Worm (Caenorhabditis elegans): Measurements from ENCODE around the gene F13A2.1.

DNA sequence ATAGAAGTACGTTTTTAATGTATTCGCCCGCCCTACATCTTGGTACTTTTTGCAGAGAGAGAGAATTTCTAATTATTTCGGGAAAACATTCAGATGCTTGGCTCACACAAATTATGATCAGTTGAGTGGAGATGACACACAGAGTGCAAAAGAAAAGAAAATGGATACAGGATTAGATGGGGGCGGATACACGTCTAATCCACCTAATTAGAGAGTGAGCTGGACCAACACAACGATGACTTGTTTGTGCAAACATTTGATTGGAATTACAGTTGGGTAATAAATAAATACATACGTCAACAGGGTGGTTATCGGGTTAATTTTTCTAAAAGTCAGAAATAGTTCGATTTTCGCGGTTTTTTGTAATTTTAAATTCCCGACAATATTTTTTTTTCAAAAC, 23.1 kb downstream of the F13A2.1 start:
- TF ChIP-seq efl-1 (GFP tag; optimal IDR thresholded peaks at IDR 0.05): no peak
- TF ChIP-seq egrh-3 (GFP tag; IDR thresholded peaks at IDR 0.05): no peak
- TF ChIP-seq zim-3 (tag; optimal IDR thresholded peaks at IDR 0.05): no peak
- no peak for TF ChIP-seq sea-2 (GFP tag; IDR thresholded peaks at IDR 0.05)
- TF ChIP-seq ceh-79 (tag; optimal IDR thresholded peaks at IDR 0.05): no peak
- no peak for TF ChIP-seq atf-7 (tag; optimal IDR thresholded peaks at IDR 0.05)
- TF ChIP-seq ama-1 (optimal IDR thresholded peaks at IDR 0.05): no peak
- TF ChIP-seq ama-1 (GFP tag; optimal IDR thresholded peaks at IDR 0.05): no peak
- no peak for TF ChIP-seq ztf-22 (GFP tag; optimal IDR thresholded peaks at IDR 0.05)
- TF ChIP-seq lir-1 (GFP tag; conservative IDR thresholded peaks at IDR 0.05): no peak
- no peak for TF ChIP-seq tbp1 (GFP tag; optimal IDR thresholded peaks at IDR 0.05)
- TF ChIP-seq ceh-91 (GFP tag; IDR thresholded peaks at IDR 0.05): no peak
- no peak for TF ChIP-seq bed-1 (GFP tag; IDR thresholded peaks at IDR 0.05)
- no peak for TF ChIP-seq F39B2.1 (GFP tag; IDR thresholded peaks at IDR 0.05)
- no peak for TF ChIP-seq rec-8 (tag; optimal IDR thresholded peaks at IDR 0.05)

All from whole organism, young adult.